Fruit fly (Drosophila melanogaster): ENCODE results near the gene CG1271.

The CG1271 gene

DNA sequence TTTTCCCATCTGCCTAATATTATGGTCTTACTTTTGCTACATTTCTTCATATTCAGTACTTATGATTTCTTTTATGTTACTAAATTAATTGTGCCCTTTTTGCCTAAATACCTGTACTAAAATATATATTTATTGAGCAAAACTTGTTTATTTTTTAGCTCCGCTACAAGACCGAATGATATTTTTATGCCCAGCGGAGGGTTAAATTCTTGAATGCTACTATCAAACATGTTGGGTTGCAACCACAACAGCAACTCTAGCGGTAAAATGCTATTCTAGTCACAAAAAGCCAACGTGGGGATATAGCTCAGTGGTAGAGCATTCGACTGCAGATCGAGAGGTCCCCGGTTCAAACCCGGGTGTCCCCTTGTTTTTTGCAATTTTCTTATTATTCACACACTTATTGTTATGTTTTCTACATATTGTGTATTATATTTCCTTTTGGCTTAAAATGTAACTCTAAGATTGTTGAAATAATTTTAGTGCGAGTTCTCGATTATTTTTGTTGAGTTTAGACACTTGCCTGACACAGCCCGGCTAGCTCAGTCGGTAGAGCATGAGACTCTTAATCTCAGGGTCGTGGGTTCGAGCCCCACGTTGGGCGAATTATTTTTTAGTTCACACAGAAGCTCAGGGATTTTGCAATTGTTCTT is 43.9 kb downstream of the CG1271 start (continued):
- TF ChIP-seq sqz (GFP tag; optimal IDR thresholded peaks at IDR 0.05) = no peak
- no peak for TF ChIP-seq esg (GFP tag; conservative IDR thresholded peaks at IDR 0.05)
- TF ChIP-seq Oaz (GFP tag; IDR thresholded peaks at IDR 0.05) = no peak
- no peak for TF ChIP-seq CG12219 (GFP tag; optimal IDR thresholded peaks at IDR 0.05)
- no peak; the same call in 2 of the 3 replicates for TF ChIP-seq CG17361 (GFP tag; IDR thresholded peaks at IDR 0.05)
- TF ChIP-seq Ptx1 (GFP tag; IDR thresholded peaks at IDR 0.05) = 0 out of 2 replicates have a peak, but pooled peaks have one; percentile 17
- TF ChIP-seq Opbp (GFP tag; IDR thresholded peaks at IDR 0.05; ENCODE audit: partially characterized antibody) = peak; percentile 95
- TF ChIP-seq Hmx (GFP tag; optimal IDR thresholded peaks at IDR 0.05) = no peak
- TF ChIP-seq mirr (GFP tag; optimal IDR thresholded peaks at IDR 0.05) = no peak
- no peak for TF ChIP-seq dm (GFP tag; optimal IDR thresholded peaks at IDR 0.05)
- TF ChIP-seq NK7.1 (GFP tag; optimal IDR thresholded peaks at IDR 0.05) = no peak
- TF ChIP-seq cg (GFP tag; optimal IDR thresholded peaks at IDR 0.05) = no peak
- TF ChIP-seq zfh2 (GFP tag; optimal IDR thresholded peaks at IDR 0.05) = no peak
- no peak for TF ChIP-seq gsb-n (tag; optimal IDR thresholded peaks at IDR 0.05)
- no peak for TF ChIP-seq CG7745 (tag; optimal IDR thresholded peaks at IDR 0.05)
- TF ChIP-seq CG9876 (GFP tag; optimal IDR thresholded peaks at IDR 0.05) = no peak
- TF ChIP-seq CG2120 (GFP tag; optimal IDR thresholded peaks at IDR 0.05) = peak; percentile 53
- TF ChIP-seq ERR (GFP tag; optimal IDR thresholded peaks at IDR 0.05) = no peak
- no peak for TF ChIP-seq MBD-R2 (GFP tag; IDR thresholded peaks at IDR 0.05)
- TF ChIP-seq ewg (GFP tag; optimal IDR thresholded peaks at IDR 0.05) = no peak
- no peak for TF ChIP-seq trem (tag; optimal IDR thresholded peaks at IDR 0.05)
- no peak for TF ChIP-seq Hr51 (GFP tag; optimal IDR thresholded peaks at IDR 0.05)
- no peak for TF ChIP-seq cad (GFP tag; optimal IDR thresholded peaks at IDR 0.05)
- no peak for TF ChIP-seq HmgZ (tag; optimal IDR thresholded peaks at IDR 0.05)
- no peak for TF ChIP-seq CrebB (tag; optimal IDR thresholded peaks at IDR 0.05)
- peak; percentile 60 for TF ChIP-seq Dll (GFP tag; IDR thresholded peaks at IDR 0.05; ENCODE audit: partially characterized antibody)
- TF ChIP-seq CG31388 (GFP tag; optimal IDR thresholded peaks at IDR 0.05) = no peak
- no peak for TF ChIP-seq CG15479 (GFP tag; optimal IDR thresholded peaks at IDR 0.05)
- TF ChIP-seq Hand (GFP tag; optimal IDR thresholded peaks at IDR 0.05) = peak; percentile 21
- no peak for TF ChIP-seq pan (optimal IDR thresholded peaks at IDR 0.05)
- TF ChIP-seq pan (GFP tag; optimal IDR thresholded peaks at IDR 0.05 in 1 of 2, IDR thresholded peaks at IDR 0.05 in 1 of 2) = no peak
- TF ChIP-seq crc (GFP tag; optimal IDR thresholded peaks at IDR 0.05) = no peak
- TF ChIP-seq CG9817 (tag; optimal IDR thresholded peaks at IDR 0.05) = peak; percentile 22
- TF ChIP-seq Ets97D (GFP tag; optimal IDR thresholded peaks at IDR 0.05) = no peak
- TF ChIP-seq nmo (GFP tag; optimal IDR thresholded peaks at IDR 0.05) = no peak
- TF ChIP-seq CG12104 (GFP tag; optimal IDR thresholded peaks at IDR 0.05) = no peak
- TF ChIP-seq CG2889 (GFP tag; IDR thresholded peaks at IDR 0.05) = peak; percentile 45; the same call in 1 of the 3 replicates
- peak; percentile 47; the same call in 1 of the 2 replicates for TF ChIP-seq CG13287 (GFP tag; IDR thresholded peaks at IDR 0.05; ENCODE audit: partially characterized antibody)
- no peak for TF ChIP-seq Asciz (GFP tag; optimal IDR thresholded peaks at IDR 0.05)
- TF ChIP-seq eve (GFP tag; optimal IDR thresholded peaks at IDR 0.05) = no peak
- TF ChIP-seq ssp (GFP tag; IDR thresholded peaks at IDR 0.05) = no peak
- no peak for TF ChIP-seq CG12155 (GFP tag; optimal IDR thresholded peaks at IDR 0.05)
- TF ChIP-seq CG10147 (GFP tag; optimal IDR thresholded peaks at IDR 0.05) = no peak
- no peak for TF ChIP-seq CG9437 (GFP tag; optimal IDR thresholded peaks at IDR 0.05)
- TF ChIP-seq chif (GFP tag; optimal IDR thresholded peaks at IDR 0.05) = no peak
- TF ChIP-seq lilli (GFP tag; optimal IDR thresholded peaks at IDR 0.05) = peak; percentile 49
- TF ChIP-seq sna (GFP tag; IDR thresholded peaks at IDR 0.05; ENCODE audit: partially characterized antibody) = peak; percentile 72
- TF ChIP-seq CG10209 (GFP tag; optimal IDR thresholded peaks at IDR 0.05) = no peak
- no peak for TF ChIP-seq repo (GFP tag; optimal IDR thresholded peaks at IDR 0.05)
- TF ChIP-seq nerfin-1 (tag; optimal IDR thresholded peaks at IDR 0.05) = no peak
